Fruit fly (Drosophila melanogaster): ENCODE results near the gene prd1.

prd1 gene

DNA sequence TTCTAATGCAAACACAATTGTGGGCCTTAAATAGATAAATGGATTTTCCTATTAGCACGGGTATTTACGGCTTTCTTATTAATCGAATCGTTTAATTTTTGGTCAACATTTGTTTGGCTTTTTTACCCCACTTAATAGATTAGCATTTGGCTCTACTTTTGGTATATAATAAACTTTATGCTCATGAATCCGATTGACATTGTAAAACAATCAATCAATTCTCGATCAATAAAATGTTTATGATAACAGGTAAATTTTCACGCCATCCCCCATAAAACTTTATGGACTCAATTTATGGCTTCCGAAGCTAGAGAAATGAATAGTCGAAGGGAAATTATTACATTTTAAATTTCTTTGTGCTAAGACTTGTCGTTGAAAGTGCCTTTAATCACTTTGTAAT lies 22.8 kb upstream of the prd1 start:
- TF ChIP-seq CG4496 (GFP tag; IDR thresholded peaks at IDR 0.05) (no peak), CG14655 (GFP tag; optimal IDR thresholded peaks at IDR 0.05) (no peak), CG10348 (GFP tag; IDR thresholded peaks at IDR 0.05) (no peak), CG9948 (tag; optimal IDR thresholded peaks at IDR 0.05) (no peak), fd96Ca (GFP tag; IDR thresholded peaks at IDR 0.05) (no peak), Ets98B (GFP tag; IDR thresholded peaks at IDR 0.05) (no peak), CG34367 (tag; optimal IDR thresholded peaks at IDR 0.05) (no peak), CG15710 (tag; optimal IDR thresholded peaks at IDR 0.05) (no peak), CG12605 (GFP tag; IDR thresholded peaks at IDR 0.05) (no peak), CG17806 (tag; optimal IDR thresholded peaks at IDR 0.05) (no peak), D1 (tag; optimal IDR thresholded peaks at IDR 0.05) (no peak), Pif1B (GFP tag; optimal IDR thresholded peaks at IDR 0.05) (no peak)

DNA sequence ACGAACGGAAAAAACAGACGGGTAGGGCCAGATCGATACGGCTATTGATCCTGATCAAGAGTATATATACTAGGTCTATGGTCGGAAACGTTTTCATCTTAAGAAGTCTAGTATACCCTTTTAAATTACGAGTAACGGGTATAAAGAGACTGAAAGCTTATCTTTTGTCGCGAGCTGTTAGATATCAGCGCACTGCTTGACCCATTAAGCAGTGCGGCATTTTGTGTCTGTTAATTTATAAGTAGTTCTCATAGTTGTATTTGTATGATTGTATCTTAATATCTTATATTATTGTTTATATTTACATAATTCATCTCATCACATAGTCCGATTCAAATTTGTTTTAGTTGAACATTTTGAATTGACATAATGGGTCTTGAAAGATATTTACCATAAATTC lies 20.8 kb upstream of the prd1 start:
- no peak for TF ChIP-seq D1 (tag; optimal IDR thresholded peaks at IDR 0.05)
- TF ChIP-seq rn (GFP tag; IDR thresholded peaks at IDR 0.05), result no peak
- TF ChIP-seq CG14655 (GFP tag; optimal IDR thresholded peaks at IDR 0.05), result no peak

DNA sequence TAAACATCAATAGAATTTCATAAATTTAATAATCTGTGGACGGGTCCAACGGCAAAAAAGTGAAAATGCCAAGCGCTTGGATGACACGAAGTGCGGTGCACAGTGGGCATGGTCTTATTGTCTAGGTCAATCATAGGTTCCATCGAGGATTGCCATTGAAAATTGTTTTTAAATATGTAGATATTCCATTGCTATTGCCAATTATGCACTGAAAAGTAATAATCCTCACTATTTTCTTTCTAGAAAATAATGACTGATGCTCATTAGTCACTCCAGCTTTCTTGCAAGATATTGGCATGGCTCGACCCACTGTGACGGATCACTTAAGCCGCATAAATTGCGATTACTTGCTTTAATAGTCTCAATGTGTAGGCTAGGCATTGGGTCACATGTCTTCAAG lies 19.9 kb upstream of the prd1 start:
- peak; percentile 17 for TF ChIP-seq Pif1B (GFP tag; optimal IDR thresholded peaks at IDR 0.05)
- peak; percentile 42 for TF ChIP-seq CG34367 (tag; optimal IDR thresholded peaks at IDR 0.05)
- TF ChIP-seq gl (tag; optimal IDR thresholded peaks at IDR 0.05), result no peak
- TF ChIP-seq CG10348 (GFP tag; IDR thresholded peaks at IDR 0.05), result no peak
- peak; percentile 57 for TF ChIP-seq CG8159 (tag; optimal IDR thresholded peaks at IDR 0.05)
- no peak for TF ChIP-seq CG13204 (GFP tag; optimal IDR thresholded peaks at IDR 0.05)
- peak; percentile 56 for TF ChIP-seq Ets98B (GFP tag; IDR thresholded peaks at IDR 0.05)
- TF ChIP-seq CG17806 (tag; optimal IDR thresholded peaks at IDR 0.05), result peak; percentile 52
- TF ChIP-seq Pif1A (GFP tag; optimal IDR thresholded peaks at IDR 0.05), result peak; percentile 72
- peak; percentile 23 for TF ChIP-seq Snoo (tag; optimal IDR thresholded peaks at IDR 0.05)
- TF ChIP-seq CG8301 (tag; optimal IDR thresholded peaks at IDR 0.05), result peak; percentile 49
- TF ChIP-seq EcR (GFP tag; optimal IDR thresholded peaks at IDR 0.05), result no peak
- TF ChIP-seq CG4496 (GFP tag; IDR thresholded peaks at IDR 0.05), result peak; percentile 67
- peak; percentile 34; the same call in 1 of the 2 replicates for TF ChIP-seq CG12605 (GFP tag; IDR thresholded peaks at IDR 0.05)
- TF ChIP-seq CG14655 (GFP tag; optimal IDR thresholded peaks at IDR 0.05), result peak; percentile 59
- peak; percentile 66; the same call in 2 of the 3 replicates for TF ChIP-seq fd96Ca (GFP tag; IDR thresholded peaks at IDR 0.05)
- TF ChIP-seq D1 (tag; optimal IDR thresholded peaks at IDR 0.05), result no peak
- TF ChIP-seq rn (GFP tag; IDR thresholded peaks at IDR 0.05), result no peak
- peak; percentile 31; the same call in 1 of the 2 replicates for TF ChIP-seq CG32121 (GFP tag; IDR thresholded peaks at IDR 0.05)
- peak; percentile 43 for TF ChIP-seq CG9948 (tag; optimal IDR thresholded peaks at IDR 0.05)
- TF ChIP-seq CG15710 (tag; optimal IDR thresholded peaks at IDR 0.05), result peak; percentile 45

DNA sequence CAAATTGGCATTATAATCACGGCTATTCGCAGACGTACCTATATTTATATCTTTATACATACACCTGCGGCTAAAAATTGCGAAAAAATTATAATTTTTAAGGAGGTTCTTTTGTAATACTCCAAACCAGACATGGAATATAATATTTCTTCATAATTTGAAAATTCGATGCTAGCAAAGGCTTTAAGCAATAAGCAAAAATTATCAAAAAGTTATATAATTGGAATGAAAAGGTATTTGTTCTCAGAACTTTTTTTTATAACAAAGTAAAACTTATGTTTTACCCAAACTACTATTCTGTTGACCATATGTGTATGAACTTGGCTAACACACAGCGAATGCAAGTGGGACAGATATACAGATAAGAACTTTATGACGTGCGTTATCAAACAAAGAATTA lies 18.8 kb upstream of the prd1 start:
- no peak for TF ChIP-seq CG8159 (tag; optimal IDR thresholded peaks at IDR 0.05)
- peak; percentile 22 for TF ChIP-seq Snoo (tag; optimal IDR thresholded peaks at IDR 0.05)

DNA sequence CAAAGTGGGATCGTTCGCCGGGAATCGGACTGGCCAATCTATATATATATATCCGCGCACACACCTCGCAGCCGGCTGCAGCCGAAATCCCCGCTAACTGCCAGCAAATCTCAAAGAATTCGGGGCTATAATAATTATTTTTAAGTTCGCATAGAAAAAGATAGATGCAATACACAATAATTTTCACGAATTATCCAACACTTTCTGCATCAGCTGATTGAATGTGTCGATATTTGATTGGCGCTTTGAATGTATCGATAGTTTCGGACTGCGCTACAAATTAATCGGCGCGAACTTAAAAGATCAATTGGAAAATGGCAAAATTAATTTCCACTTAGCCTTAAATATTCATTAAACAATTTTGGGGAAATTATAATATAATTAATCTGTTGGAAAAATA lies 10.0 kb upstream of the prd1 start, which contains the start of gene Sbf:
Sbf (minus strand) TSS at position 169 of the 400 bp plus-strand sequence.
- TF ChIP-seq Pif1A (GFP tag; optimal IDR thresholded peaks at IDR 0.05) (no peak), Ets98B (GFP tag; IDR thresholded peaks at IDR 0.05) (no peak), rn (GFP tag; IDR thresholded peaks at IDR 0.05) (no peak), CG32121 (GFP tag; IDR thresholded peaks at IDR 0.05) (no peak)

DNA sequence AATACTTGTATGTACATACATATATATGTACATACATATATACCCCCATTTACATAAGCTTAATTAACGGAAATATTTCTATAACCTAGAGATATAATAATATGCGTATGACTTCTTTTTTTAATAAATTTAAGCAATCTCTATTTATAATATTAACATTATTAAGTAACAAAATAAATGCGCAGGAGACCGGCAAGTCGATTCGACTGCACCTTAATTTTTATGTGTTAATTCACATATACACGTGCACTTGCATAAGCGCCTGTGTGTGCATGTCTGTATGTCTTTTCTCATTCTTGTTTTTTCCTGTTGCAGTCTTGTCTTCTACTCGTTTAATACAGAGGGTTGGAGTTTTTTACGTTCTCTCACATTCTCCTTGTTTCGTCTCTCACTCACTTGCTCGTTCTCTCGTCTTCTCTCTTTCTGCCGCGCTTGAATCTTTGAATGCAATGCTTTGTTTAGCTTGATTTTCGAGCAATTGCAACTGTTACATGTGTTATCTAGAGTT lies 6.6 kb downstream of the prd1 start:
- peak; percentile 97 for TF ChIP-seq CG8301 (tag; optimal IDR thresholded peaks at IDR 0.05)
- peak; percentile 99 for TF ChIP-seq D1 (tag; optimal IDR thresholded peaks at IDR 0.05)
- TF ChIP-seq fd96Ca (GFP tag; IDR thresholded peaks at IDR 0.05), result peak; percentile 89
- peak; percentile 98 for TF ChIP-seq CG15710 (tag; optimal IDR thresholded peaks at IDR 0.05)
- peak; percentile 89 for TF ChIP-seq CG12605 (GFP tag; IDR thresholded peaks at IDR 0.05)
- TF ChIP-seq CG9948 (tag; optimal IDR thresholded peaks at IDR 0.05), result peak; percentile 99
- peak; percentile 55; the same call in 1 of the 2 replicates for TF ChIP-seq CG10348 (GFP tag; IDR thresholded peaks at IDR 0.05)
- TF ChIP-seq CG32121 (GFP tag; IDR thresholded peaks at IDR 0.05), result peak; percentile 93
- TF ChIP-seq CG4496 (GFP tag; IDR thresholded peaks at IDR 0.05), result peak; percentile 97
- peak; percentile 82 for TF ChIP-seq CG13204 (GFP tag; optimal IDR thresholded peaks at IDR 0.05)
- peak; percentile 8 for TF ChIP-seq EcR (GFP tag; optimal IDR thresholded peaks at IDR 0.05)
- peak; percentile 98 for TF ChIP-seq CG17806 (tag; optimal IDR thresholded peaks at IDR 0.05)
- peak; percentile 89 for TF ChIP-seq Pif1A (GFP tag; optimal IDR thresholded peaks at IDR 0.05)
- TF ChIP-seq Snoo (tag; optimal IDR thresholded peaks at IDR 0.05), result peak; percentile 96
- TF ChIP-seq Pif1B (GFP tag; optimal IDR thresholded peaks at IDR 0.05), result peak; percentile 96
- peak; percentile 96 for TF ChIP-seq CG34367 (tag; optimal IDR thresholded peaks at IDR 0.05)
- TF ChIP-seq CG8159 (tag; optimal IDR thresholded peaks at IDR 0.05), result peak; percentile 99
- TF ChIP-seq Ets98B (GFP tag; IDR thresholded peaks at IDR 0.05), result peak; percentile 94
- peak; percentile 99 for TF ChIP-seq CG14655 (GFP tag; optimal IDR thresholded peaks at IDR 0.05)
- peak; percentile 92 for TF ChIP-seq rn (GFP tag; IDR thresholded peaks at IDR 0.05)
- peak; percentile 86 for TF ChIP-seq gl (tag; optimal IDR thresholded peaks at IDR 0.05)
